Fruit fly (Drosophila melanogaster) whole organism, embryonic: ENCODE results near the gene AP-1sigma.

Source experiments
- B-H1 ChIP-seq: fragments of 200-800 bp; sonication (Bioruptor generic); IDR thresholded peaks from 3 replicates; pipeline ENCODE4 v1.3.6; 2022; ENCODE audit warnings: missing biosample characterization, missing genetic modification characterization
- Bteb2 ChIP-seq: fragments of 200-800 bp; sonication (Bioruptor generic); optimal IDR thresholded peaks from 2 replicates; lab custom pipeline; 2016; ENCODE audit warnings: missing biosample characterization, missing genetic modification characterization
- CG10543 ChIP-seq: fragments of 200-800 bp; sonication (Bioruptor generic); optimal IDR thresholded peaks from 3 replicates; lab custom pipeline; 2017; ENCODE audit warnings: missing biosample characterization, mild to moderate bottlenecking, missing genetic modification characterization, moderate library complexity
- CG11093 ChIP-seq: fragments of 200-800 bp; sonication (Bioruptor generic); IDR thresholded peaks from 3 replicates; pipeline ENCODE4 v1.3.6; 2022; ENCODE audit warnings: missing biosample characterization, missing genetic modification characterization
- CG12391 ChIP-seq: fragments of 200-800 bp; sonication (Bioruptor generic); optimal IDR thresholded peaks from 3 replicates; lab custom pipeline; 2018; ENCODE audit warnings: missing biosample characterization, mild to moderate bottlenecking, missing genetic modification characterization, moderate library complexity
- CG13287 ChIP-seq: fragments of 200-800 bp; sonication (Bioruptor generic); IDR thresholded peaks from 2 replicates; pipeline ENCODE4 v1.3.6; 2022; ENCODE audit warnings: missing biosample characterization, missing genetic modification characterization; ENCODE audit not compliant: partially characterized antibody
- CG13624 ChIP-seq: fragments of 200-800 bp; sonication (Bioruptor generic); optimal IDR thresholded peaks from 2 replicates; lab custom pipeline; 2016; ENCODE audit warnings: missing biosample characterization, missing genetic modification characterization
- CG14965 ChIP-seq: fragments of 200-800 bp; sonication (Bioruptor generic); optimal IDR thresholded peaks from 2 replicates; lab custom pipeline; 2016; ENCODE audit warnings: missing biosample characterization, missing genetic modification characterization, borderline replicate concordance
- CG15601 ChIP-seq: fragments of 200-800 bp; sonication (Bioruptor generic); optimal IDR thresholded peaks from 3 replicates; lab custom pipeline; 2019; ENCODE audit warnings: missing biosample characterization, mild to moderate bottlenecking, missing genetic modification characterization, moderate library complexity
- CG1602 ChIP-seq: fragments of 200-800 bp; sonication (Bioruptor generic); optimal IDR thresholded peaks from 3 replicates; lab custom pipeline; 2016; ENCODE audit warnings: missing biosample characterization, missing genetic modification characterization
- CG18619 ChIP-seq: fragments of 200-800 bp; sonication (Bioruptor generic); optimal IDR thresholded peaks from 3 replicates; lab custom pipeline; 2017; ENCODE audit warnings: missing biosample characterization, mild to moderate bottlenecking, missing genetic modification characterization
- CG18764 ChIP-seq: fragments of 200-800 bp; sonication (Bioruptor generic); optimal IDR thresholded peaks from 3 replicates; lab custom pipeline; 2016; ENCODE audit warnings: missing biosample characterization, missing genetic modification characterization
- CG2202 ChIP-seq: fragments of 200-800 bp; sonication (Bioruptor generic); optimal IDR thresholded peaks from 2 replicates; lab custom pipeline; 2018; ENCODE audit warnings: missing biosample characterization, mild to moderate bottlenecking, missing genetic modification characterization
- CG2678 ChIP-seq: fragments of 200-800 bp; sonication (Bioruptor generic); optimal IDR thresholded peaks from 3 replicates; lab custom pipeline; 2019; ENCODE audit warnings: missing biosample characterization, mild to moderate bottlenecking, missing genetic modification characterization, moderate library complexity
- CG2712 ChIP-seq: fragments of 200-800 bp; optimal IDR thresholded peaks from 3 replicates; lab custom pipeline; 2019; ENCODE audit warnings: missing biosample characterization, mild to moderate bottlenecking, missing genetic modification characterization, moderate library complexity
- CG30431 ChIP-seq: fragments of 200-800 bp; sonication (Bioruptor generic); optimal IDR thresholded peaks from 2 replicates; lab custom pipeline; 2017; ENCODE audit warnings: missing biosample characterization, missing genetic modification characterization
- CG4360 ChIP-seq: fragments of 200-800 bp; sonication (Bioruptor generic); IDR thresholded peaks from 2 replicates; pipeline ENCODE4 v1.3.6; 2022; ENCODE audit warnings: missing biosample characterization, missing genetic modification characterization
- CG4730 ChIP-seq: fragments of 200-800 bp; sonication (Bioruptor generic); IDR thresholded peaks from 2 replicates; pipeline ENCODE4 v1.3.6; 2022; ENCODE audit warnings: missing biosample characterization, missing genetic modification characterization
- CG4854 ChIP-seq: fragments of 200-800 bp; sonication (Bioruptor generic); optimal IDR thresholded peaks from 2 replicates; lab custom pipeline; 2016; ENCODE audit warnings: missing biosample characterization, missing genetic modification characterization, inconsistent platforms
- CG6765 ChIP-seq: fragments of 200-800 bp; sonication (Bioruptor generic); optimal IDR thresholded peaks from 3 replicates; lab custom pipeline; 2017; ENCODE audit warnings: missing biosample characterization, mild to moderate bottlenecking, missing genetic modification characterization
- CG8924 ChIP-seq: fragments of 200-800 bp; optimal IDR thresholded peaks from 3 replicates; lab custom pipeline; 2019; ENCODE audit warnings: missing biosample characterization, mild to moderate bottlenecking, missing genetic modification characterization, moderate library complexity
- CG9437 ChIP-seq: fragments of 200-800 bp; sonication (Bioruptor generic); optimal IDR thresholded peaks from 2 replicates; lab custom pipeline; 2018; ENCODE audit warnings: missing biosample characterization, mild to moderate bottlenecking, missing genetic modification characterization
- D ChIP-seq, 2 experiments: fragments of 200-800 bp in 1 of 2; fragments of >200 bp in 1 of 2; sonication (Bioruptor generic) in 1 of 2; optimal IDR thresholded peaks; 2 replicates in 1 of 2; 3 replicates in 1 of 2; lab custom pipeline; 2017; ENCODE audit warnings: mild to moderate bottlenecking in 1 of 2, missing biosample characterization in 1 of 2, missing genetic modification characterization in 1 of 2, missing genetic modification reagents in 1 of 2
- Dek ChIP-seq: fragments of 200-800 bp; sonication (Bioruptor generic); optimal IDR thresholded peaks from 3 replicates; lab custom pipeline; 2019; ENCODE audit warnings: missing biosample characterization, mild to moderate bottlenecking, missing genetic modification characterization, moderate library complexity
- Ets65A ChIP-seq: fragments of 200-800 bp; sonication (Bioruptor generic); peaks from one replicate; lab custom pipeline; 2016; ENCODE audit warnings: missing biosample characterization, missing genetic modification characterization
- GATAe ChIP-seq: fragments of 200-800 bp; sonication (Bioruptor generic); conservative IDR thresholded peaks from 2 replicates; pipeline ENCODE4 v1.3.6; 2022; ENCODE audit warnings: missing biosample characterization, missing genetic modification characterization
- HHEX ChIP-seq: fragments of 200-800 bp; sonication (Bioruptor generic); optimal IDR thresholded peaks from 3 replicates; lab custom pipeline; 2017; ENCODE audit warnings: missing biosample characterization, mild to moderate bottlenecking, missing genetic modification characterization, missing genetic modification reagents
- HLHmδ ChIP-seq: fragments of 200-800 bp; sonication (Bioruptor generic); optimal IDR thresholded peaks from 2 replicates; lab custom pipeline; 2018; ENCODE audit warnings: missing biosample characterization, mild to moderate bottlenecking, missing genetic modification characterization, moderate library complexity
- Jarid2 ChIP-seq: fragments of 200-800 bp; sonication (Bioruptor generic); optimal IDR thresholded peaks from 3 replicates; lab custom pipeline; 2017; ENCODE audit warnings: mild to moderate bottlenecking, missing biosample characterization, missing genetic modification reagents, missing genetic modification characterization
- Kr ChIP-seq: fragments of 200-800 bp; sonication (Bioruptor generic); optimal IDR thresholded peaks from 2 replicates; lab custom pipeline; 2017; ENCODE audit warnings: missing biosample characterization, mild to moderate bottlenecking, missing genetic modification characterization
- Mad ChIP-seq: fragments of 200-800 bp; sonication (Bioruptor generic); optimal IDR thresholded peaks from 2 replicates; lab custom pipeline; 2016; ENCODE audit warnings: missing biosample characterization, missing genetic modification characterization
- Nf-YB ChIP-seq: fragments of 200-800 bp; sonication (Bioruptor generic); optimal IDR thresholded peaks from 3 replicates; lab custom pipeline; 2019; ENCODE audit warnings: missing biosample characterization, mild to moderate bottlenecking, missing genetic modification characterization, moderate library complexity
- Ravus ChIP-seq: fragments of 200-800 bp; sonication (Bioruptor generic); IDR thresholded peaks from 2 replicates; pipeline ENCODE4 v1.3.6; 2022; ENCODE audit warnings: missing biosample characterization, missing genetic modification characterization
- Taf1 ChIP-seq: fragments of 200-800 bp; sonication (Bioruptor generic); IDR thresholded peaks from 2 replicates; pipeline ENCODE4 v1.3.6; 2022; ENCODE audit warnings: missing biosample characterization, missing genetic modification characterization
- bigmax ChIP-seq: fragments of 200-800 bp; sonication (Bioruptor generic); optimal IDR thresholded peaks from 2 replicates; lab custom pipeline; 2018; ENCODE audit warnings: missing biosample characterization, mild to moderate bottlenecking, missing genetic modification characterization
- bowl ChIP-seq: fragments of 200-800 bp; sonication (Bioruptor generic); IDR thresholded peaks from 2 replicates; pipeline ENCODE4 v1.3.6; 2022; ENCODE audit warnings: missing biosample characterization, missing genetic modification characterization
- br ChIP-seq: fragments of >200 bp; optimal IDR thresholded peaks from 2 replicates; lab custom pipeline; 2017
- cad ChIP-seq: fragments of >200 bp; optimal IDR thresholded peaks from 2 replicates; lab custom pipeline; 2017; ENCODE audit warnings: missing biosample characterization, missing genetic modification characterization
- chif ChIP-seq, 2 experiments: fragments of 200-800 bp; sonication (Bioruptor generic); optimal IDR thresholded peaks; 3 replicates each; lab custom pipeline; 2016; ENCODE audit warnings: missing biosample characterization in 2 of 2, missing genetic modification characterization in 2 of 2
- danr ChIP-seq: fragments of 200-800 bp; sonication (Bioruptor generic); IDR thresholded peaks from 2 replicates; pipeline ENCODE4 v1.3.6; 2022; ENCODE audit warnings: missing biosample characterization, missing genetic modification characterization
- emc ChIP-seq: fragments of 200-800 bp; sonication (Bioruptor generic); optimal IDR thresholded peaks from 2 replicates; lab custom pipeline; 2016; ENCODE audit warnings: missing biosample characterization, missing genetic modification characterization
- en ChIP-seq: fragments of 200-800 bp; sonication (Bioruptor generic); optimal IDR thresholded peaks from 2 replicates; lab custom pipeline; 2016; ENCODE audit warnings: missing biosample characterization, missing genetic modification characterization
- her ChIP-seq: fragments of 200-800 bp; sonication (Bioruptor generic); optimal IDR thresholded peaks from 2 replicates; lab custom pipeline; 2016; ENCODE audit warnings: missing biosample characterization, missing genetic modification characterization
- ken ChIP-seq: fragments of 200-800 bp; sonication (Bioruptor generic); IDR thresholded peaks from 3 replicates; pipeline ENCODE4 v1.3.6; 2022; ENCODE audit warnings: missing biosample characterization, missing genetic modification characterization
- lmd ChIP-seq: fragments of 200-800 bp; sonication (Bioruptor generic); IDR thresholded peaks from 2 replicates; pipeline ENCODE4 v1.3.6; 2022; ENCODE audit warnings: missing biosample characterization, missing genetic modification characterization
- peb ChIP-seq: fragments of 200-800 bp; sonication (Bioruptor generic); IDR thresholded peaks from 2 replicates; pipeline ENCODE4 v1.3.6; 2022; ENCODE audit warnings: missing biosample characterization, missing genetic modification characterization
- pum ChIP-seq: fragments of 200-800 bp; sonication (Bioruptor generic); optimal IDR thresholded peaks from 2 replicates; lab custom pipeline; 2016; ENCODE audit warnings: missing biosample characterization, missing genetic modification characterization
- run ChIP-seq: fragments of 200-800 bp; sonication (Bioruptor generic); optimal IDR thresholded peaks from 3 replicates; lab custom pipeline; 2018; ENCODE audit warnings: missing biosample characterization, mild to moderate bottlenecking, missing genetic modification characterization
- tgo ChIP-seq: fragments of 200-800 bp; sonication (Bioruptor generic); IDR thresholded peaks from 3 replicates; pipeline ENCODE4 v1.3.6; 2022; ENCODE audit warnings: missing biosample characterization, missing genetic modification characterization
- tin ChIP-seq: fragments of 200-800 bp; sonication (Bioruptor generic); optimal IDR thresholded peaks from 3 replicates; lab custom pipeline; 2016; ENCODE audit warnings: missing biosample characterization, missing genetic modification characterization
- tna ChIP-seq: fragments of 200-800 bp; sonication (Bioruptor generic); IDR thresholded peaks from 2 replicates; pipeline ENCODE4 v1.3.6; 2022; ENCODE audit warnings: missing biosample characterization, missing genetic modification characterization; ENCODE audit not compliant: partially characterized antibody
- tup ChIP-seq: fragments of 200-800 bp; sonication (Bioruptor generic); optimal IDR thresholded peaks from 2 replicates; lab custom pipeline; 2016; ENCODE audit warnings: missing biosample characterization, mild to moderate bottlenecking, missing genetic modification characterization, moderate library complexity

Gene AP-1sigma

dm6 chr3R:23942965-23943413, 15.5 kb upstream of the AP-1sigma start, which contains the start of gene Gdh (continued):
- TF ChIP-seq CG2202 (tag; lab: Kevin White, UChicago) (no peak), en (GFP tag; lab: Kevin White, UChicago) (no peak), Jarid2 (GFP tag; lab: Kevin White, UChicago) (peak; percentile 96), CG2712 (tag; lab: Kevin White, UChicago) (peak; percentile 27), peb (GFP tag; lab: Robert Waterston, UW) (no peak), CG18764 (GFP tag; lab: Kevin White, UChicago) (no peak), Mad (GFP tag; lab: Kevin White, UChicago) (no peak), lmd (GFP tag; lab: Robert Waterston, UW) (no peak), CG9437 (GFP tag; lab: Kevin White, UChicago) (no peak), emc (no peak), bowl (no peak), HLHmδ (no peak), CG11093 (GFP tag; lab: Robert Waterston, UW) (no peak), Ravus (GFP tag; lab: Robert Waterston, UW) (no peak), Ets65A (GFP tag; lab: Kevin White, UChicago) (no peak), bigmax (GFP tag; lab: Kevin White, UChicago) (no peak), tin (GFP tag; lab: Kevin White, UChicago) (no peak), Kr (GFP tag; lab: Kevin White, UChicago) (no peak), ken (peak; percentile 11; the same call in 1 of the 3 replicates), Dek (tag; lab: Kevin White, UChicago) (no peak), CG13624 (GFP tag; lab: Kevin White, UChicago) (peak; percentile 46), cad (GFP tag; lab: Kevin White, UChicago) (no peak), br (no peak), CG14965 (GFP tag; lab: Kevin White, UChicago) (no peak), CG6765 (GFP tag; lab: Kevin White, UChicago) (peak; percentile 21), CG4854 (no peak), Bteb2 (GFP tag; lab: Kevin White, UChicago) (no peak), CG8924 (no peak), chif (GFP tag; optimal IDR thresholded peaks at IDR 0.05; lab: Kevin White, UChicago) (no peak), D (optimal IDR thresholded peaks at IDR 0.05; lab: Kevin White, UChicago) (no peak), D (GFP tag; optimal IDR thresholded peaks at IDR 0.05; lab: Kevin White, UChicago) (no peak), CG2678 (tag; lab: Kevin White, UChicago) (peak; percentile 31), tgo (GFP tag; lab: Robert Waterston, UW) (no peak), her (GFP tag; lab: Kevin White, UChicago) (peak; percentile 3), run (tag; lab: Kevin White, UChicago) (no peak), CG4360 (no peak), CG4730 (GFP tag; lab: Robert Waterston, UW) (no peak), danr (GFP tag; lab: Robert Waterston, UW) (no peak), tup (GFP tag; lab: Kevin White, UChicago) (no peak), CG1602 (GFP tag; lab: Kevin White, UChicago) (no peak), B-H1 (GFP tag; lab: Robert Waterston, UW) (no peak; the same call in 2 of the 3 replicates), CG18619 (GFP tag; lab: Kevin White, UChicago) (no peak), GATAe (GFP tag; lab: Robert Waterston, UW) (0 out of 2 replicates have a peak, but pooled peaks have one; percentile 22), CG12391 (tag; lab: Kevin White, UChicago) (peak; percentile 8), Nf-YB (GFP tag; lab: Kevin White, UChicago) (no peak), CG15601 (tag; lab: Kevin White, UChicago) (no peak), pum (GFP tag; lab: Kevin White, UChicago) (no peak), HHEX (GFP tag; lab: Kevin White, UChicago) (peak; percentile 6), CG10543 (GFP tag; lab: Kevin White, UChicago) (peak; percentile 77), CG30431 (no peak), tna (GFP tag; lab: Robert Waterston, UW) (peak; percentile 65; the same call in 1 of the 2 replicates), Taf1 (GFP tag; lab: Robert Waterston, UW) (no peak), CG13287 (GFP tag; lab: Robert Waterston, UW) (peak; percentile 74; the same call in 1 of the 2 replicates)
